Fruit fly (Drosophila melanogaster): ENCODE results near the gene CG3527.

CG3527 gene

DNA sequence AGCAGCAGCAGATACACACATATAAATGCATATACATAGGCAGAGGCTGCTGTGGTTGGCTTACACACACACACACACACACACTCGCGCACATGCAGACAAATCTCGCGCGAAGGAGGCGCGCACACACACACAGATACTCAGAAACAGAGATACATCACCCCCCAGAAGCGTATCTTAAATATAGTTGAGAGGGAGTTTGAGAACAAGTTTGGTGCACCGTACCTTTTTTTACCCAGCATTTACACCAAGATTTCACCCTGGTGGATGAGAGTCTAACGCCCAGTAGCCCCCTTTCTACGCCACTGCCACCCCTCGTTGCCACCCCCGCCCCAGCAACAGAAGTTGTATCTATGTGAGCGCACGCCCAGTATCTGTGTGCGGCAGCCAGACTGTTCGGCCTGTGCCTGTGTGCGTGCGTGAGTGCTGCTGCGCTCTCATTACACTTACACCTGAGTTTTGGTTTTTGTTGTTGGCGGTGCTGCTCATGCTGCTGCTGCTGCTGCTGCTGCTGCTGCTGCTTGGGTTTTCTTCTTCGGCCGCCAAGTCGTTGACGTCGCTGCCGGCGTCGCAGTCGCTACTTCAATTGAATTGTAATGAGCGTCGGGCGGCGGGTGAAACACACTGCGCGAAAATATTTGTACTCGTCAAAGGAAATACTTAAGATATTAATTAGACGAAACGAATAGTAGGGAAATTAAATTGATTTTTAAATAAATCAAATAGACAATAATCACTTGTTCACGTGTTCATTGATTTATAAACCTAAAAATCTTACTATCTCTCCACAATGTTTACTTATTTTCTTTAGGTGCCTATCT is 38.4 kb downstream of the CG3527 start (continued):
- TF ChIP-seq CG1832 (GFP tag; optimal IDR thresholded peaks at IDR 0.05) (peak; percentile 31), CG13287 (GFP tag; IDR thresholded peaks at IDR 0.05; ENCODE audit: partially characterized antibody) (peak; percentile 14; the same call in 1 of the 2 replicates), CG4617 (GFP tag; optimal IDR thresholded peaks at IDR 0.05; ENCODE audit: borderline replicate concordance) (peak; percentile 36), YL-1 (GFP tag; optimal IDR thresholded peaks at IDR 0.05) (peak; percentile 10), Oli (tag; optimal IDR thresholded peaks at IDR 0.05) (peak; percentile 82), cato (GFP tag; optimal IDR thresholded peaks at IDR 0.05; ENCODE audit: borderline replicate concordance) (peak; percentile 70), HLH4C (GFP tag; IDR thresholded peaks at IDR 0.05; ENCODE audit: partially characterized antibody) (no peak), CG3407 (GFP tag; optimal IDR thresholded peaks at IDR 0.05) (peak; percentile 67), danr (GFP tag; IDR thresholded peaks at IDR 0.05) (peak; percentile 85), Gug (GFP tag; IDR thresholded peaks at IDR 0.05) (peak; percentile 97), grau (tag; optimal IDR thresholded peaks at IDR 0.05) (peak; percentile 74), Atf-2 (GFP tag; optimal IDR thresholded peaks at IDR 0.05) (no peak), Dek (tag; optimal IDR thresholded peaks at IDR 0.05) (peak; percentile 64), Vsx1 (GFP tag; optimal IDR thresholded peaks at IDR 0.05) (peak; percentile 15), CG11093 (GFP tag; IDR thresholded peaks at IDR 0.05) (peak; percentile 84), tin (GFP tag; optimal IDR thresholded peaks at IDR 0.05) (peak; percentile 79), zen (tag; optimal IDR thresholded peaks at IDR 0.05) (peak; percentile 50), crp (GFP tag; optimal IDR thresholded peaks at IDR 0.05) (peak in 1 of 2 experiments; percentile 49), pros (GFP tag; optimal IDR thresholded peaks at IDR 0.05) (peak; percentile 70), nmo (GFP tag; optimal IDR thresholded peaks at IDR 0.05) (peak; percentile 80), Tbp (GFP tag; optimal IDR thresholded peaks at IDR 0.05) (no peak), CG15269 (tag; optimal IDR thresholded peaks at IDR 0.05) (peak; percentile 75), lov (optimal IDR thresholded peaks at IDR 0.05) (no peak), lov (GFP tag; IDR thresholded peaks at IDR 0.05) (peak; percentile 94), usp (GFP tag; optimal IDR thresholded peaks at IDR 0.05) (no peak), ken (GFP tag; IDR thresholded peaks at IDR 0.05) (peak; percentile 96), nau (GFP tag; optimal IDR thresholded peaks at IDR 0.05) (peak; percentile 68), Fer2 (tag; optimal IDR thresholded peaks at IDR 0.05) (peak; percentile 10), repo (GFP tag; optimal IDR thresholded peaks at IDR 0.05) (no peak), CG12659 (GFP tag; optimal IDR thresholded peaks at IDR 0.05) (peak; percentile 77), dmrt99B (tag; optimal IDR thresholded peaks at IDR 0.05) (peak; percentile 68), caup (GFP tag; optimal IDR thresholded peaks at IDR 0.05; ENCODE audit: severe bottlenecking) (peak; percentile 78), NC2α (GFP tag; optimal IDR thresholded peaks at IDR 0.05) (no peak), abd-A (tag; optimal IDR thresholded peaks at IDR 0.05) (peak; percentile 36), slp2 (GFP tag; optimal IDR thresholded peaks at IDR 0.05) (peak; percentile 13), Dll (GFP tag; IDR thresholded peaks at IDR 0.05; ENCODE audit: partially characterized antibody) (no peak), CG12219 (GFP tag; optimal IDR thresholded peaks at IDR 0.05) (peak; percentile 83), CG15696 (tag; optimal IDR thresholded peaks at IDR 0.05) (peak; percentile 76), CG8281 (tag; optimal IDR thresholded peaks at IDR 0.05) (peak; percentile 39), knrl (GFP tag; IDR thresholded peaks at IDR 0.05; ENCODE audit: partially characterized antibody) (no peak), CG14860 (GFP tag; IDR thresholded peaks at IDR 0.05; ENCODE audit: partially characterized antibody) (no peak), disco-r (GFP tag; optimal IDR thresholded peaks at IDR 0.05) (peak; percentile 43), CG13123 (GFP tag; optimal IDR thresholded peaks at IDR 0.05) (peak; percentile 58), tgo (GFP tag; IDR thresholded peaks at IDR 0.05) (peak; percentile 91), CG6254 (GFP tag; optimal IDR thresholded peaks at IDR 0.05) (peak; percentile 56), Awh (GFP tag; IDR thresholded peaks at IDR 0.05) (peak; percentile 93), Nf-YC (tag; optimal IDR thresholded peaks at IDR 0.05) (peak; percentile 96)
